Worm (Caenorhabditis elegans) whole organism, midembryonic: ENCODE data around the gene gcy-23.
A peak's percentile ranks its signal among the peaks of the same experiment; 100 is the strongest.

Source experiments
- T22C8.4 ChIP-seq: fragments of 200-800 bp; sonication (Bioruptor generic); IDR thresholded peaks from 2 replicates; pipeline ENCODE4 v1.3.6; 2022; ENCODE audit warnings: missing genetic modification characterization, missing compliant biosample characterization
- klf-2 ChIP-seq: fragments of 200-800 bp; sonication (Bioruptor generic); conservative IDR thresholded peaks from 2 replicates; pipeline ENCODE4 v1.3.6; 2022; ENCODE audit warnings: missing genetic modification reagents, missing genetic modification characterization, missing compliant biosample characterization
- ref-1 ChIP-seq: fragments of 200-800 bp; sonication (Bioruptor generic); conservative IDR thresholded peaks from 2 replicates; pipeline ENCODE4 v1.3.6; 2022; ENCODE audit warnings: missing genetic modification reagents, missing genetic modification characterization, missing compliant biosample characterization
- ztf-23 ChIP-seq: fragments of 200-800 bp; sonication (Bioruptor generic); IDR thresholded peaks from 2 replicates; pipeline ENCODE4 v1.3.6; 2022; ENCODE audit warnings: missing genetic modification reagents, missing genetic modification characterization, missing compliant biosample characterization

DNA sequence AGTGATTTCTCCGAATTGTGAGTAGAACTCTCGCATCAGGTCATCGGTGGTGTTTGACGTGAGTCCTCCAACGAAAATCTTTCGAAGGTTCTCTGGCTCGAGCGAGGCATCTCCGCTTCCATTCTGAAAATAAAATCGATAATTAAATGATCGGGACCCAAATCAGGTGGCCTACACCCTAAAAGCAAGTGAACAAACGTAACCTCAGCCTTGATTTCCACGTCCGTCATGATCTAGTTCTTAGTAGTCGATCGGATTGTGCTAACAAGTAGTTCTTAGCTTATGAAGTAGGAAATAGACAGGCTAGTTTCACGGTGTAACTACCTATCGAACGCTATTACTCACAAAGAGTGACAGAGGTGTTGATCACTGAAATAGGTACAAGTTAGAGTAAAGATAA is 49.0 kb upstream of the gcy-23 start:
- TF ChIP-seq T22C8.4 (GFP tag; lab: Robert Waterston, UW) (peak; percentile 40; the same call in 1 of the 2 replicates), ref-1 (GFP tag; lab: Robert Waterston, UW) (no peak), klf-2 (no peak), ztf-23 (no peak)
